Fruit fly (Drosophila melanogaster): ENCODE results near the gene Had1.

Gene Had1

dm6 chrX:16286083-16286666 is 22.3 kb downstream of the Had1 start, which contains the start of gene UQCR-14 (continued):
- TF ChIP-seq sug (tag; optimal IDR thresholded peaks at IDR 0.05), result peak; percentile 47
- TF ChIP-seq ATbp (GFP tag; optimal IDR thresholded peaks at IDR 0.05), result no peak
- no peak for TF ChIP-seq CG1792 (GFP tag; optimal IDR thresholded peaks at IDR 0.05)
- TF ChIP-seq Scr (GFP tag; IDR thresholded peaks at IDR 0.05; ENCODE audit: partially characterized antibody), result peak; percentile 95
- TF ChIP-seq NFAT (GFP tag; IDR thresholded peaks at IDR 0.05), result peak; percentile 36; the same call in 1 of the 2 replicates
- TF ChIP-seq sens (GFP tag), result peak; percentile 90
- TF ChIP-seq CG9876 (GFP tag; optimal IDR thresholded peaks at IDR 0.05), result no peak
- TF ChIP-seq CG3281 (GFP tag; optimal IDR thresholded peaks at IDR 0.05), result peak; percentile 46
- no peak for TF ChIP-seq CG14441 (GFP tag; IDR thresholded peaks at IDR 0.05)
- no peak for TF ChIP-seq Ptx1 (GFP tag; IDR thresholded peaks at IDR 0.05)
- no peak for TF ChIP-seq pros (GFP tag; optimal IDR thresholded peaks at IDR 0.05)
- no peak for TF ChIP-seq Abd-B (GFP tag; optimal IDR thresholded peaks at IDR 0.05)
- no peak for TF ChIP-seq CG11723 (GFP tag; optimal IDR thresholded peaks at IDR 0.05)
- peak; percentile 91; the same call in 2 of the 3 replicates for TF ChIP-seq zen2 (GFP tag; IDR thresholded peaks at IDR 0.05; ENCODE audit: partially characterized antibody)
- TF ChIP-seq CG2202 (tag; optimal IDR thresholded peaks at IDR 0.05), result no peak
- no peak for TF ChIP-seq sisA (GFP tag; IDR thresholded peaks at IDR 0.05)
- TF ChIP-seq CG6791 (GFP tag; IDR thresholded peaks at IDR 0.05; ENCODE audit: partially characterized antibody), result peak; percentile 99
- no peak for TF ChIP-seq sqz (GFP tag; optimal IDR thresholded peaks at IDR 0.05)
- no peak for TF ChIP-seq NK7.1 (GFP tag; optimal IDR thresholded peaks at IDR 0.05)
- TF ChIP-seq wdn (GFP tag; IDR thresholded peaks at IDR 0.05), result no peak
- TF ChIP-seq ttk (GFP tag; IDR thresholded peaks at IDR 0.05), result no peak
- TF ChIP-seq vfl (GFP tag; optimal IDR thresholded peaks at IDR 0.05), result no peak
- no peak for TF ChIP-seq CG18619 (GFP tag; optimal IDR thresholded peaks at IDR 0.05)
- TF ChIP-seq sd (tag; optimal IDR thresholded peaks at IDR 0.05), result peak; percentile 34
- TF ChIP-seq CG8359 (GFP tag; optimal IDR thresholded peaks at IDR 0.05; ENCODE audit: borderline replicate concordance), result no peak
- TF ChIP-seq CG34376 (GFP tag; optimal IDR thresholded peaks at IDR 0.05), result peak; percentile 25
- TF ChIP-seq Pdp1 (GFP tag; optimal IDR thresholded peaks at IDR 0.05), result peak; percentile 13 to 95
- TF ChIP-seq MTF-1 (GFP tag; optimal IDR thresholded peaks at IDR 0.05; ENCODE audit: borderline replicate concordance), result no peak
- TF ChIP-seq gro (GFP tag; optimal IDR thresholded peaks at IDR 0.05), result peak; percentile 77
- no peak for TF ChIP-seq crol (GFP tag; IDR thresholded peaks at IDR 0.05)
- TF ChIP-seq pnt (GFP tag; optimal IDR thresholded peaks at IDR 0.05), result no peak
- TF ChIP-seq gcm2 (GFP tag; optimal IDR thresholded peaks at IDR 0.05), result no peak
- no peak for TF ChIP-seq repo (GFP tag; optimal IDR thresholded peaks at IDR 0.05)
- TF ChIP-seq wek (GFP tag; optimal IDR thresholded peaks at IDR 0.05), result no peak
- TF ChIP-seq YL-1 (GFP tag; optimal IDR thresholded peaks at IDR 0.05), result peak; percentile 82
- TF ChIP-seq prd (optimal IDR thresholded peaks at IDR 0.05), result no peak
- TF ChIP-seq prd (GFP tag; IDR thresholded peaks at IDR 0.05), result no peak
- TF ChIP-seq twi (tag; optimal IDR thresholded peaks at IDR 0.05), result no peak
- TF ChIP-seq CG13894 (tag; optimal IDR thresholded peaks at IDR 0.05), result peak; percentile 53
- TF ChIP-seq lbe (GFP tag; optimal IDR thresholded peaks at IDR 0.05), result peak; percentile 37
- TF ChIP-seq Hand (GFP tag; optimal IDR thresholded peaks at IDR 0.05), result no peak
- TF ChIP-seq CG12391 (tag; optimal IDR thresholded peaks at IDR 0.05), result peak; percentile 53
- TF ChIP-seq CG13624 (GFP tag; optimal IDR thresholded peaks at IDR 0.05), result no peak
- no peak for TF ChIP-seq ERR (GFP tag; optimal IDR thresholded peaks at IDR 0.05)
- peak; percentile 2 for TF ChIP-seq ems (GFP tag; optimal IDR thresholded peaks at IDR 0.05)
- TF ChIP-seq CG14860 (GFP tag; IDR thresholded peaks at IDR 0.05; ENCODE audit: partially characterized antibody), result peak; percentile 96
- TF ChIP-seq CG6683 (GFP tag; optimal IDR thresholded peaks at IDR 0.05), result no peak
- TF ChIP-seq CG11695 (GFP tag; IDR thresholded peaks at IDR 0.05), result no peak
- no peak for TF ChIP-seq CG4282 (GFP tag; optimal IDR thresholded peaks at IDR 0.05)
- TF ChIP-seq slbo (GFP tag; IDR thresholded peaks at IDR 0.05), result peak; percentile 45; the same call in 1 of the 2 replicates

Data from whole organism, embryonic.